Worm (Caenorhabditis elegans): ENCODE measurements around the gene F25E2.3.

DNA sequence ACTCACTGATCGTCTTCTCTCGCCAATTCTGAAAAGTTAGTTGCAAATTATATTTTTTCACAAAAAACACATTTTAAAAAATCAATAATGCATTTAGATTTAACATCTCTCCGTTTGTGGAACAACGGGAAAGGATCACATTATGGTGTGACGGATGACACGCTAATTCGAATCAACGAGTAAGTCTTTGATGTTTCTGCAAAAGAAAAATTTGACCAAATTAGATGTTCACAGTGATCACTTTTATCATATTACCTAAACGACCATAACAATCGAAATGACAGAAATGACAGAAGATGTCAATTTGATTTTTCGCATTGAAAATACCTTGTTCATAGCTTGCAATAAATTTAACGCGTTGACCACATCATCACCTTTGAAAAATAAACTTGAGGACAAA lies 48.4 kb upstream of the F25E2.3 start:
- TF ChIP-seq hmbx-1 (tag; optimal IDR thresholded peaks at IDR 0.05) (no peak), ama-1 (optimal IDR thresholded peaks at IDR 0.05) (no peak), flt-1 (GFP tag; IDR thresholded peaks at IDR 0.05) (no peak), ets-7 (tag; optimal IDR thresholded peaks at IDR 0.05) (no peak), hmg-4 (GFP tag; optimal IDR thresholded peaks at IDR 0.05) (no peak), aly-1 (tag; optimal IDR thresholded peaks at IDR 0.05) (no peak), B0310.2 (tag; optimal IDR thresholded peaks at IDR 0.05) (no peak), pes-1 (GFP tag; IDR thresholded peaks at IDR 0.05) (no peak), scrt-1 (GFP tag; IDR thresholded peaks at IDR 0.05) (no peak), hnd-1 (tag; optimal IDR thresholded peaks at IDR 0.05) (no peak)
